Fruit fly (Drosophila melanogaster): ENCODE measurements around the gene CG15812.

Gene CG15812

DNA sequence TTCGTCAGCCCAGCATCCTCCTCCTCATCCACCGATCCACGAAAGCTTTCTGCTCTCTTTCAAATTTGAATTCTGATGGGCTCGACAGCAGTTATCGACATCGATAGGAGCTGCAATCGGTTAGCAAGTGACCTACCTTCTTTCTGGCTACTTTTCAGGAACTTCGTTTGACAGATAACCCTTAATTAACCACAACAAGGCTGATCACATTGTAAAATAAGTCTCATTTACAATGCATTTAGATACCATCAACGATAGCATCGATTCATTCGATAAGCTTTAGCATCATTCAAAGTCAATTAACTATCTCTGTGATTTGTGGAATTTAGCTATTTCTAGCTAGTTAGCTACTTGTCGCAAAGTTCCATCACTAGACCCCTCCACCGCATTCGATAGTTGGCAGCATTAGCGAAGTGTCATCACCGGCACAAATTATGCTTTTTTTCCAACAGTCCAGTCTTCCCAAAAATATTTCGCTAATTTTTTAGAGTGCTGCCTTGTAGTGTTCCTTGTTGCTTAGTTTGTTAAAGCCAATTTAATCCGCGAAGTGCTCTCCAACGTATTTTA is 18.8 kb downstream of the CG15812 start, which contains the start of the genes MnM and Girdin (continued):
- TF ChIP-seq unpg (GFP tag; optimal IDR thresholded peaks at IDR 0.05) (no peak), corto (GFP tag; optimal IDR thresholded peaks at IDR 0.05) (no peak), pb (GFP tag; optimal IDR thresholded peaks at IDR 0.05) (peak; percentile 53), CG14860 (GFP tag; IDR thresholded peaks at IDR 0.05; ENCODE audit: partially characterized antibody) (peak; percentile 80), sd (tag; optimal IDR thresholded peaks at IDR 0.05) (peak; percentile 91), pho (GFP tag; optimal IDR thresholded peaks at IDR 0.05) (peak; percentile 86), D19B (GFP tag; optimal IDR thresholded peaks at IDR 0.05) (no peak), otp (GFP tag; IDR thresholded peaks at IDR 0.05) (no peak), CG6654 (GFP tag; optimal IDR thresholded peaks at IDR 0.05) (no peak), CG31365 (tag; optimal IDR thresholded peaks at IDR 0.05) (no peak), HLHmδ (GFP tag; optimal IDR thresholded peaks at IDR 0.05) (no peak), CG12236 (GFP tag; optimal IDR thresholded peaks at IDR 0.05) (peak; percentile 1), CG10543 (GFP tag; optimal IDR thresholded peaks at IDR 0.05) (peak; percentile 64), CG18262 (tag; optimal IDR thresholded peaks at IDR 0.05) (no peak), CG10147 (GFP tag; optimal IDR thresholded peaks at IDR 0.05) (no peak), gcm2 (GFP tag; optimal IDR thresholded peaks at IDR 0.05) (no peak), Scr (GFP tag; IDR thresholded peaks at IDR 0.05; ENCODE audit: partially characterized antibody) (peak; percentile 92), CG5953 (GFP tag; IDR thresholded peaks at IDR 0.05) (no peak), CG30020 (tag; optimal IDR thresholded peaks at IDR 0.05) (peak; percentile 73), tio (GFP tag; optimal IDR thresholded peaks at IDR 0.05) (no peak), CG8944 (GFP tag; optimal IDR thresholded peaks at IDR 0.05) (peak; percentile 66), Atf3 (GFP tag; optimal IDR thresholded peaks at IDR 0.05) (peak; percentile 54), Xrp1 (GFP tag; IDR thresholded peaks at IDR 0.05) (peak; percentile 41; the same call in 1 of the 2 replicates), p53 (GFP tag; optimal IDR thresholded peaks at IDR 0.05) (peak; percentile 40), gsb (GFP tag; IDR thresholded peaks at IDR 0.05) (no peak), CG4424 (GFP tag; optimal IDR thresholded peaks at IDR 0.05) (peak; percentile 59), Max (GFP tag; optimal IDR thresholded peaks at IDR 0.05) (peak; percentile 43), pzg (GFP tag; optimal IDR thresholded peaks at IDR 0.05) (peak; percentile 82), ara (GFP tag; IDR thresholded peaks at IDR 0.05) (peak; percentile 30; the same call in 1 of the 2 replicates), run (tag; optimal IDR thresholded peaks at IDR 0.05) (no peak), CG11398 (GFP tag; optimal IDR thresholded peaks at IDR 0.05) (no peak), ssp (GFP tag; IDR thresholded peaks at IDR 0.05) (peak; percentile 66), CG13624 (GFP tag; optimal IDR thresholded peaks at IDR 0.05) (peak; percentile 80), CG1529 (GFP tag; optimal IDR thresholded peaks at IDR 0.05) (no peak), CG12769 (tag; optimal IDR thresholded peaks at IDR 0.05) (peak; percentile 80), sr (GFP tag; IDR thresholded peaks at IDR 0.05) (no peak), CG4730 (GFP tag; IDR thresholded peaks at IDR 0.05) (0 out of 2 replicates have a peak, but pooled peaks have one; percentile 11), CG17328 (GFP tag; IDR thresholded peaks at IDR 0.05) (no peak), NK7.1 (GFP tag; optimal IDR thresholded peaks at IDR 0.05) (no peak), hth (optimal IDR thresholded peaks at IDR 0.05) (no peak), Hey (tag; optimal IDR thresholded peaks at IDR 0.05) (no peak), CG15479 (GFP tag; optimal IDR thresholded peaks at IDR 0.05) (no peak), Jarid2 (GFP tag; optimal IDR thresholded peaks at IDR 0.05) (no peak), CG12659 (GFP tag; optimal IDR thresholded peaks at IDR 0.05) (peak; percentile 82), MESR4 (GFP tag; optimal IDR thresholded peaks at IDR 0.05) (peak; percentile 63), tgo (GFP tag; IDR thresholded peaks at IDR 0.05) (peak; percentile 21; the same call in 1 of the 3 replicates), MTF-1 (GFP tag; optimal IDR thresholded peaks at IDR 0.05; ENCODE audit: borderline replicate concordance) (no peak), nom (GFP tag; optimal IDR thresholded peaks at IDR 0.05) (no peak), Nf-YC (tag; optimal IDR thresholded peaks at IDR 0.05) (no peak), wdn (GFP tag; IDR thresholded peaks at IDR 0.05) (no peak)
